Worm (Caenorhabditis elegans) whole organism, L4 larva: ENCODE results near the gene fem-1.

Experiments
- ceh-44 ChIP-seq: fragments of 200-800 bp; sonication (Bioruptor generic); IDR thresholded peaks from 2 replicates; pipeline ENCODE4 v1.3.6; 2022; ENCODE audit warnings: missing genetic modification reagents, missing genetic modification characterization, missing compliant biosample characterization
- ceh-82 ChIP-seq: sonication (generic microtip); optimal IDR thresholded peaks from 2 replicates; lab custom pipeline; 2017; ENCODE audit warnings: missing biosample characterization, missing genetic modification characterization
- daf-12 ChIP-seq: fragments of 150-350 bp; optimal IDR thresholded peaks from 2 replicates; lab custom pipeline; 2014; ENCODE audit warnings: missing biosample characterization, missing genetic modification reagents, missing genetic modification characterization
- mes-2 ChIP-seq: sonication (generic microtip); optimal IDR thresholded peaks from 2 replicates; lab custom pipeline; 2016; ENCODE audit warnings: missing genotype, mild to moderate bottlenecking, missing genetic modification characterization, missing compliant biosample characterization; ENCODE audit not compliant: poor library complexity, severe bottlenecking
- nhr-11 ChIP-seq: fragments of 150-350 bp; optimal IDR thresholded peaks from 2 replicates; lab custom pipeline; 2014; ENCODE audit warnings: missing biosample characterization, missing genetic modification characterization
- pha-4 ChIP-seq, 2 experiments: fragments of 150-350 bp in 1 of 2; fragments of 200-800 bp in 1 of 2; sonication (Bioruptor generic) in 1 of 2; IDR thresholded peaks in 1 of 2; optimal IDR thresholded peaks in 1 of 2; 2 replicates each; pipeline versions ENCODE4 v1.3.6 to Lab custom; 2014 to 2022; ENCODE audit warnings: missing genetic modification characterization in 2 of 2, missing genetic modification reagents in 2 of 2, missing biosample characterization in 1 of 2, missing compliant biosample characterization in 1 of 2
- unc-39 ChIP-seq: sonication (generic microtip); optimal IDR thresholded peaks from 2 replicates; lab custom pipeline; 2017; ENCODE audit warnings: missing biosample characterization, missing genetic modification characterization
- unc-62 ChIP-seq, 3 experiments: fragments of 150-350 bp in 1 of 3; sonication (generic microtip); optimal IDR thresholded peaks in 2 of 3; peaks in 1 of 3; 1 replicate in 1 of 3; 2 replicates in 2 of 3; lab custom pipeline; 2014 to 2017; ENCODE audit warnings: missing biosample characterization in 3 of 3, missing genetic modification characterization in 3 of 3, missing genetic modification reagents in 3 of 3, missing genotype in 1 of 3

ce11 chrIV:5565105-5565504 lies 27.3 kb upstream of the fem-1 start:
- no peak for TF ChIP-seq daf-12 (tag; lab: Kevin White, UChicago)
- no peak for TF ChIP-seq nhr-11 (tag; lab: Kevin White, UChicago)
- TF ChIP-seq pha-4 (GFP tag; IDR thresholded peaks at IDR 0.05; lab: Robert Waterston, UW) = no peak
- TF ChIP-seq pha-4 (tag; optimal IDR thresholded peaks at IDR 0.05; lab: Kevin White, UChicago) = no peak
- no peak for TF ChIP-seq unc-62 (GFP tag; optimal IDR thresholded peaks at IDR 0.05 in 1 of 2; lab: Kevin White, UChicago)
- no peak for TF ChIP-seq unc-62 (tag; optimal IDR thresholded peaks at IDR 0.05; lab: Kevin White, UChicago)
- no peak for TF ChIP-seq ceh-44 (GFP tag; lab: Robert Waterston, UW)
- no peak for TF ChIP-seq ceh-82 (tag; lab: Kevin White, UChicago)
- no peak for TF ChIP-seq mes-2 (tag; lab: Kevin White, UChicago)
- TF ChIP-seq unc-39 (tag; lab: Kevin White, UChicago) = no peak
